Fruit fly (Drosophila melanogaster): ENCODE data around the gene VhaAC39-2.

Gene VhaAC39-2

DNA sequence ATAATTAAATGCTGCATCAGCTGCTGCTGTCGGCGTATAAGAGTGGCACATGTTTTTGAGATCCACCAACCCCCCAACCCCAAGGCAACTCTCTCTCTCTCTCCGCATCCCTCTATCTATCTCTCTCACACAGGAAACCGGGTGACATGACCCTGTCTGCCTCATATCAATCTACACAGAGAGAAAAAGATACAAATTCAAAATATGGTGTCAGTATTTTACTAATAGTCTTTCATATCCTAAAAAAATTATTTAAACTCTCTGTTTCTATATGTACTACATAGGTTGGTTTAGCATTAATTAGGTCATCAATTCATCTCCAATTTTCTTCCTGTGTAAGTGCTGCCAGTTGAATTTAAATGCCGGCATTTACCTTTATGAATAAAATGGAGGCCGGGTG, 16.3 kb upstream of the VhaAC39-2 start (continued):
- peak; percentile 82 for TF ChIP-seq CG4707 (GFP tag; optimal IDR thresholded peaks at IDR 0.05)
- peak; percentile 68; the same call in 1 of the 2 replicates for TF ChIP-seq E2f2 (GFP tag; IDR thresholded peaks at IDR 0.05)
- TF ChIP-seq slp2 (GFP tag; optimal IDR thresholded peaks at IDR 0.05), result peak; percentile 85
- no peak for TF ChIP-seq CG6791 (GFP tag; IDR thresholded peaks at IDR 0.05; ENCODE audit: partially characterized antibody)
- TF ChIP-seq CHES-1-like (GFP tag; optimal IDR thresholded peaks at IDR 0.05), result peak; percentile 83
- TF ChIP-seq CG7987 (GFP tag; optimal IDR thresholded peaks at IDR 0.05), result peak; percentile 44
- no peak for TF ChIP-seq fru (optimal IDR thresholded peaks at IDR 0.05)
- TF ChIP-seq CG2875 (GFP tag; optimal IDR thresholded peaks at IDR 0.05), result peak; percentile 87
- TF ChIP-seq CG14710 (tag; optimal IDR thresholded peaks at IDR 0.05), result peak; percentile 93
- peak; percentile 76 for TF ChIP-seq Rx (GFP tag; IDR thresholded peaks at IDR 0.05)
- peak; percentile 91 for TF ChIP-seq tin (GFP tag; optimal IDR thresholded peaks at IDR 0.05)
- TF ChIP-seq CG4404 (GFP tag; IDR thresholded peaks at IDR 0.05), result peak; percentile 67
- peak; percentile 93 for TF ChIP-seq az2 (GFP tag; optimal IDR thresholded peaks at IDR 0.05)
- peak; percentile 82 for TF ChIP-seq run (tag; optimal IDR thresholded peaks at IDR 0.05)
- peak; percentile 88 for TF ChIP-seq CG11456 (GFP tag; IDR thresholded peaks at IDR 0.05)
- peak; percentile 63 for TF ChIP-seq CG6765 (GFP tag; optimal IDR thresholded peaks at IDR 0.05)
- TF ChIP-seq CG1832 (GFP tag; optimal IDR thresholded peaks at IDR 0.05), result peak; percentile 50
- peak; percentile 73; the same call in 2 of the 3 replicates for TF ChIP-seq CG11560 (tag; IDR thresholded peaks at IDR 0.05)
- peak; percentile 20 for TF ChIP-seq CG3995 (GFP tag; optimal IDR thresholded peaks at IDR 0.05)
- TF ChIP-seq unpg (GFP tag; optimal IDR thresholded peaks at IDR 0.05), result peak; percentile 96
- peak; percentile 52 for TF ChIP-seq CG10431 (GFP tag; optimal IDR thresholded peaks at IDR 0.05)
- peak; percentile 93 for TF ChIP-seq Blimp-1 (GFP tag; optimal IDR thresholded peaks at IDR 0.05)
- TF ChIP-seq CG18011 (GFP tag; optimal IDR thresholded peaks at IDR 0.05), result peak; percentile 53
- TF ChIP-seq repo (GFP tag; optimal IDR thresholded peaks at IDR 0.05), result peak; percentile 88
- TF ChIP-seq CG8478 (optimal IDR thresholded peaks at IDR 0.05), result no peak
- peak; percentile 92 for TF ChIP-seq CG12219 (GFP tag; optimal IDR thresholded peaks at IDR 0.05)
- TF ChIP-seq CG15601 (tag; optimal IDR thresholded peaks at IDR 0.05), result peak; percentile 91
- TF ChIP-seq dati (GFP tag; IDR thresholded peaks at IDR 0.05), result peak; percentile 83
- TF ChIP-seq sug (tag; optimal IDR thresholded peaks at IDR 0.05), result peak; percentile 40
- peak; percentile 90 for TF ChIP-seq CG17361 (GFP tag; IDR thresholded peaks at IDR 0.05)
- TF ChIP-seq CG1602 (GFP tag; optimal IDR thresholded peaks at IDR 0.05), result peak; percentile 86
- peak; percentile 41; the same call in 1 of the 2 replicates for TF ChIP-seq Adf1 (GFP tag; IDR thresholded peaks at IDR 0.05)
- peak; percentile 67 for TF ChIP-seq Dip3 (GFP tag; optimal IDR thresholded peaks at IDR 0.05)
- TF ChIP-seq CG6683 (GFP tag; optimal IDR thresholded peaks at IDR 0.05), result peak; percentile 62
- TF ChIP-seq CG18262 (tag; optimal IDR thresholded peaks at IDR 0.05), result peak; percentile 93
- no peak for TF ChIP-seq CG14860 (GFP tag; IDR thresholded peaks at IDR 0.05; ENCODE audit: partially characterized antibody)
- no peak for TF ChIP-seq h (optimal IDR thresholded peaks at IDR 0.05)
- TF ChIP-seq cato (GFP tag; optimal IDR thresholded peaks at IDR 0.05; ENCODE audit: borderline replicate concordance), result peak; percentile 79
- peak; percentile 95 for TF ChIP-seq zfh1 (GFP tag; IDR thresholded peaks at IDR 0.05)
- TF ChIP-seq Oaz (GFP tag; IDR thresholded peaks at IDR 0.05), result peak; percentile 83
- peak; percentile 51; the same call in 1 of the 2 replicates for TF ChIP-seq CkIIα-i1 (GFP tag; IDR thresholded peaks at IDR 0.05)
- TF ChIP-seq CG10321 (GFP tag; IDR thresholded peaks at IDR 0.05), result peak; percentile 61
- TF ChIP-seq ftz-f1 (GFP tag; optimal IDR thresholded peaks at IDR 0.05), result no peak
- peak; percentile 95 for TF ChIP-seq CG17328 (GFP tag; IDR thresholded peaks at IDR 0.05)
- TF ChIP-seq oc (tag; optimal IDR thresholded peaks at IDR 0.05), result peak; percentile 95
- peak; percentile 69 for TF ChIP-seq CG8290 (GFP tag; optimal IDR thresholded peaks at IDR 0.05)
- TF ChIP-seq CG8290 (tag; optimal IDR thresholded peaks at IDR 0.05), result peak in 1 of 2 experiments; percentile 93
- no peak for TF ChIP-seq CG34376 (GFP tag; optimal IDR thresholded peaks at IDR 0.05)
- TF ChIP-seq CG6854 (GFP tag; optimal IDR thresholded peaks at IDR 0.05), result peak; percentile 20
- TF ChIP-seq slou (GFP tag; optimal IDR thresholded peaks at IDR 0.05), result peak; percentile 56
- peak; percentile 80 for TF ChIP-seq CG1024 (GFP tag; IDR thresholded peaks at IDR 0.05)
- TF ChIP-seq CG10565 (GFP tag; optimal IDR thresholded peaks at IDR 0.05), result peak; percentile 56

Data from whole organism, embryonic.